Worm (Caenorhabditis elegans): ENCODE results near the gene ZK1307.1.

Gene ZK1307.1

DNA sequence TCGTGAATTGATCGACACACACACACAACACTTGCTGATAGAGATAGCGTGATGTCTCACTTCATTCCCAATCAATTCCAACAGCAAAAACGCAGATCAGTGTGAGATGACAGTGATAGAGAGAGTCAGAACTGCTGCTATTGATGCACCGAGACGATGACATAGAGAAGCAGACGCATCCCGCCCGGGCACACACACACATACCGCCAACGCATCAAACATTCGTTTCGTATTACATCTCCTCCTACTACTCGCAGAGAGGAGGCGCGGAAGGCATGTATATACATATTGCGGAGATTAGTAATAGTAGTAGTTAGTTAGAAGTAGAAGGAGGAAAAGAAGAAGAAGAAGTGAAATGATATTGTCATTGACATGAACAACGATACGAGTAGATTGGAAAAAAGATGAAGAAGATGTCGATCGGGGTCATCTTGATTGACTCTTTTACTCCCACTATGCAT, 35.9 kb downstream of the ZK1307.1 start (continued):
- peak; percentile 44; the same call in 1 of the 2 replicates for TF ChIP-seq madf-9 (GFP tag; conservative IDR thresholded peaks at IDR 0.05)
- no peak for TF ChIP-seq F10B5.3 (tag; optimal IDR thresholded peaks at IDR 0.05)
- TF ChIP-seq vab-7 (GFP tag; IDR thresholded peaks at IDR 0.05) = no peak
- TF ChIP-seq tra-1 (GFP tag; IDR thresholded peaks at IDR 0.05) = peak; percentile 53
- no peak for TF ChIP-seq zip-2 (tag; optimal IDR thresholded peaks at IDR 0.05)
- TF ChIP-seq hlh-11 (tag; optimal IDR thresholded peaks at IDR 0.05) = peak; percentile 92
- TF ChIP-seq lin-13 (GFP tag; optimal IDR thresholded peaks at IDR 0.05) = no peak
- no peak for TF ChIP-seq hif-1 (tag; optimal IDR thresholded peaks at IDR 0.05)
- peak; percentile 79 for TF ChIP-seq hlh-30 (tag; optimal IDR thresholded peaks at IDR 0.05; ENCODE audit: insufficient read depth)
- no peak for TF ChIP-seq unc-130 (GFP tag; optimal IDR thresholded peaks at IDR 0.05)
- peak; percentile 41 for TF ChIP-seq pqm-1 (tag; optimal IDR thresholded peaks at IDR 0.05)
- TF ChIP-seq mxl-2 (GFP tag; conservative IDR thresholded peaks at IDR 0.05) = 0 out of 2 replicates have a peak, but pooled peaks have one; percentile 33
- peak; percentile 56; the same call in 1 of the 2 replicates for TF ChIP-seq lin-1 (GFP tag; IDR thresholded peaks at IDR 0.05)
- TF ChIP-seq nhr-28 (tag; optimal IDR thresholded peaks at IDR 0.05) = peak; percentile 93
- TF ChIP-seq egl-43 (GFP tag; IDR thresholded peaks at IDR 0.05) = 0 out of 2 replicates have a peak, but pooled peaks have one; percentile 7
- TF ChIP-seq php-3 (GFP tag; IDR thresholded peaks at IDR 0.05) = 0 out of 2 replicates have a peak, but pooled peaks have one; percentile 36
- TF ChIP-seq nhr-102 (tag; optimal IDR thresholded peaks at IDR 0.05) = peak; percentile 1
- no peak for TF ChIP-seq spr-3 (GFP tag; optimal IDR thresholded peaks at IDR 0.05)
- TF ChIP-seq zfp-3 (GFP tag; conservative IDR thresholded peaks at IDR 0.05) = no peak
- TF ChIP-seq mdl-1 (tag; optimal IDR thresholded peaks at IDR 0.05) = peak in 1 of 2 experiments; percentile 74
- TF ChIP-seq egl-27 (tag; optimal IDR thresholded peaks at IDR 0.05) = no peak
- no peak for TF ChIP-seq F37D6.2 (tag; optimal IDR thresholded peaks at IDR 0.05)
- TF ChIP-seq T26A8.4 (GFP tag; IDR thresholded peaks at IDR 0.05) = peak; percentile 33
- peak; percentile 3 for TF ChIP-seq nhr-77 (tag; optimal IDR thresholded peaks at IDR 0.05)
- no peak for TF ChIP-seq sdz-12 (GFP tag; optimal IDR thresholded peaks at IDR 0.05)
- no peak for TF ChIP-seq dmd-9 (GFP tag; IDR thresholded peaks at IDR 0.05)
- no peak for TF ChIP-seq fos-1 (tag; optimal IDR thresholded peaks at IDR 0.05)
- TF ChIP-seq unc-62 (GFP tag; optimal IDR thresholded peaks at IDR 0.05 in 1 of 2) = peak in 1 of 2 experiments; percentile 42
- no peak for TF ChIP-seq unc-62 (tag; optimal IDR thresholded peaks at IDR 0.05)
- TF ChIP-seq daf-8 (GFP tag; IDR thresholded peaks at IDR 0.05) = no peak
- no peak for TF ChIP-seq F26F4.8 (GFP tag; conservative IDR thresholded peaks at IDR 0.05)
- TF ChIP-seq lin-39 (tag; optimal IDR thresholded peaks at IDR 0.05) = no peak
- TF ChIP-seq gei-8 (GFP tag; optimal IDR thresholded peaks at IDR 0.05) = no peak
- no peak for TF ChIP-seq Y48G9A.11 (GFP tag; IDR thresholded peaks at IDR 0.05)
- 0 out of 2 replicates have a peak, but pooled peaks have one; percentile 53 for TF ChIP-seq nhr-41 (GFP tag; IDR thresholded peaks at IDR 0.05)

DNA sequence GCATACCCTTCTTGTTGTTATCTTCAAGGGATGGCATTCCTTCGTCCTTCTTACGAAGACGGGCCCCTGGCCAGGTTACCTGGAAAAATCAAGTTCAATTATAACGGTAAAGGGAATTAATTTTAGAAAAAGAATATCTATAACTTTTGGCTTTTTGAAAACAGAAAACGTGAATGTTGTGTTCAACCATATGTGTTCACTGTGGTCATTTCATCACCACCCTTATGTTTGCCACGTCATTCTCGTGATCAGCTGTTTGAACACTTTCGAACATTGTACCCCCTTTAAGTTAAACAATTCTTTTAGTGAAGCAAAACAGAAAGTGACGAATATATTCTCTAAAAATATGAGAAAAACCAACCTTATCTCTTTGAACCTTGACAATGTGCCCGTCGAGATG, 36.6 kb downstream of the ZK1307.1 start:
- TF ChIP-seq lim-7 (GFP tag; IDR thresholded peaks at IDR 0.05) (peak; percentile 31; the same call in 1 of the 2 replicates), Y75B8A.6 (GFP tag; IDR thresholded peaks at IDR 0.05) (0 out of 2 replicates have a peak, but pooled peaks have one; percentile 32), F37D6.2 (tag; optimal IDR thresholded peaks at IDR 0.05) (no peak)

DNA sequence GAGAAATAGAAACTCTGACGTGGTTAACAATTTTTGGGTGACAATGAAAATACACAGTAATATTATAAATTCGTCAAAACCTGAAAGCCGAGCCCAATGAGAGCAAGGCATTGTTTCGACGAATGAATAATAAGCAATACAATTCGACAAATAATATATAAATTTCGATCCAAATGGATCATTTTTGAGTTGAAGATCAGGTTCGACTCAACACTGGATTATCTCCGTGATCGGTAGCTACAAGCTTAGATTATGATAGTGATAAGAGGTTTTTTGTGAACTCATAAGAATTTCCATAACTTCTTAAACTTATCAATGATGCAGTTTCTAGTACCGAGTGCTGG, 37.5 kb downstream of the ZK1307.1 start:
- no peak for TF ChIP-seq ceh-20 (GFP tag; IDR thresholded peaks at IDR 0.05)
- peak; percentile 76 for TF ChIP-seq aha-1 (tag)
- TF ChIP-seq dmd-6 (GFP tag; IDR thresholded peaks at IDR 0.05) = peak; percentile 19; the same call in 1 of the 2 replicates
- TF ChIP-seq fos-1 (tag; optimal IDR thresholded peaks at IDR 0.05) = peak; percentile 27
- TF ChIP-seq ceh-44 (GFP tag; IDR thresholded peaks at IDR 0.05) = 0 out of 2 replicates have a peak, but pooled peaks have one; percentile 7
- peak; percentile 10 for TF ChIP-seq duxl-1 (tag; optimal IDR thresholded peaks at IDR 0.05; ENCODE audit: poor library complexity)
- TF ChIP-seq lin-15B (tag; optimal IDR thresholded peaks at IDR 0.05) = peak; percentile 12
- no peak for TF ChIP-seq snpc-1.2 (GFP tag; IDR thresholded peaks at IDR 0.05)
